Fruit fly (Drosophila melanogaster): Measurements from ENCODE around the gene CG7568.

CG7568 gene

dm6 chr3R:29589662-29590061, 11.0 kb downstream of the CG7568 start, which contains the start of gene CG11470:
CG11470 (minus strand) TSS chr3R:29589762.
- TF ChIP-seq pan (optimal IDR thresholded peaks at IDR 0.05) (no peak), usp (GFP tag; optimal IDR thresholded peaks at IDR 0.05) (no peak), psq (optimal IDR thresholded peaks at IDR 0.05) (no peak), CG8478 (optimal IDR thresholded peaks at IDR 0.05) (no peak)

DNA sequence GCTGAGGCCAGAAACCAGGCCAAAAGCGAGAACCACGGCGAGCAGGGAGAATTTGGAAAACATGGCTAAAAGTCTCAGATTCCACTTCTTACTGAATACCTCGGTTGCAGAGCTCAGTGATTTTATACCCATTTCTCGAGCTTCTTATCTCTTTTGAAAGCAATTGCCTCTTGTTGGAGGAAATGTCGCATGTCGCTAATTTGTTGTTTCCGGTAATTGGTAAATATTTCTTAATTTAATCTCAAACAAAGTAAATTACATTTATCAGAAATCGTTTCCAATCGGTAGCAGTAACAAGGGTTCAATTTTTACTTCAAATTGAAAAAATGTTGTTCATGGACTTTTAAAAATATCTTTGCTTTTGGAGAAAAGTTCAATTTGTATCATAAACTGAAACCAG, 12.7 kb downstream of the CG7568 start, which contains the start of gene CG7567:
TSS of gene CG7567 (minus strand) at position 101 of the 400 bp plus-strand sequence.
- TF ChIP-seq pan (optimal IDR thresholded peaks at IDR 0.05) (no peak), CG8478 (optimal IDR thresholded peaks at IDR 0.05) (no peak), psq (optimal IDR thresholded peaks at IDR 0.05) (no peak), EcR (GFP tag; optimal IDR thresholded peaks at IDR 0.05) (no peak), Dll (optimal IDR thresholded peaks at IDR 0.05) (no peak), usp (GFP tag; optimal IDR thresholded peaks at IDR 0.05) (no peak)

- no peak for TF ChIP-seq psq (optimal IDR thresholded peaks at IDR 0.05)
- TF ChIP-seq Dll (optimal IDR thresholded peaks at IDR 0.05), result no peak
- no peak for TF ChIP-seq CG8478 (optimal IDR thresholded peaks at IDR 0.05)
- TF ChIP-seq pan (optimal IDR thresholded peaks at IDR 0.05), result no peak
- no peak for TF ChIP-seq usp (GFP tag; optimal IDR thresholded peaks at IDR 0.05)
- TF ChIP-seq EcR (GFP tag; optimal IDR thresholded peaks at IDR 0.05), result no peak
These were observed 13.9 kb downstream of the CG7568 start for dm6 chr3R:29586743-29587142.

dm6 chr3R:29585015-29585701, 15.5 kb downstream of the CG7568 start:
- no peak for TF ChIP-seq CG8478 (optimal IDR thresholded peaks at IDR 0.05)
- TF ChIP-seq Dll (optimal IDR thresholded peaks at IDR 0.05), result no peak
- TF ChIP-seq psq (optimal IDR thresholded peaks at IDR 0.05), result no peak
- TF ChIP-seq EcR (GFP tag; optimal IDR thresholded peaks at IDR 0.05), result no peak
- no peak for TF ChIP-seq usp (GFP tag; optimal IDR thresholded peaks at IDR 0.05)
- TF ChIP-seq pan (optimal IDR thresholded peaks at IDR 0.05), result no peak

dm6 chr3R:29584266-29584665, 16.4 kb downstream of the CG7568 start:
- TF ChIP-seq EcR (GFP tag; optimal IDR thresholded peaks at IDR 0.05) (no peak), CG8478 (optimal IDR thresholded peaks at IDR 0.05) (no peak), Dll (optimal IDR thresholded peaks at IDR 0.05) (no peak), usp (GFP tag; optimal IDR thresholded peaks at IDR 0.05) (no peak), pan (optimal IDR thresholded peaks at IDR 0.05) (no peak), psq (optimal IDR thresholded peaks at IDR 0.05) (no peak)

- TF ChIP-seq pan (optimal IDR thresholded peaks at IDR 0.05), result no peak
- no peak for TF ChIP-seq CG8478 (optimal IDR thresholded peaks at IDR 0.05)
- TF ChIP-seq usp (GFP tag; optimal IDR thresholded peaks at IDR 0.05), result no peak
- TF ChIP-seq Dll (optimal IDR thresholded peaks at IDR 0.05), result no peak
- TF ChIP-seq psq (optimal IDR thresholded peaks at IDR 0.05), result no peak
- no peak for TF ChIP-seq EcR (GFP tag; optimal IDR thresholded peaks at IDR 0.05)
These were observed 17.4 kb downstream of the CG7568 start for dm6 chr3R:29583299-29583698.

DNA sequence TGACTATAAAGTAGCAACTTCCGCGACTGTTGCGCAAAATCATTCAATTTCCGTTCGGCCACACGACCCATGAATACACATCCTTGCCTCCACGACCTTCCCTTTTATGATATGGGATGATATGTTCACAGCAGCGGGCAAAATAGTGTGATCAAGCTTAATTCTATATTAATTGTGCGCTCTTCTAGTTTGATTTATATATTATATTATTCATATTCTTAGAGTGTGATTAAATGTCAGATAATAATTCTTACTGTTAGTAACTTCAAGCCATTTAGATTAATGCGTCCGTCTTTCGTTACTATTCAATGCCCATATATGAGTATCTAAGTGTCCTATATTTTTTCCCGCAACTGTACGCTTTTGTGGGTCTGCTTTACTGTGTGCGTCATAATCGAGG, 19.2 kb downstream of the CG7568 start:
- TF ChIP-seq pan (optimal IDR thresholded peaks at IDR 0.05), result no peak
- no peak for TF ChIP-seq usp (GFP tag; optimal IDR thresholded peaks at IDR 0.05)
- TF ChIP-seq CG8478 (optimal IDR thresholded peaks at IDR 0.05), result no peak
- no peak for TF ChIP-seq Dll (optimal IDR thresholded peaks at IDR 0.05)
- TF ChIP-seq EcR (GFP tag; optimal IDR thresholded peaks at IDR 0.05), result no peak

dm6 chr3R:29576009-29576408, 24.7 kb downstream of the CG7568 start:
- TF ChIP-seq psq (optimal IDR thresholded peaks at IDR 0.05) (no peak), Dll (optimal IDR thresholded peaks at IDR 0.05) (no peak), pan (optimal IDR thresholded peaks at IDR 0.05) (no peak), EcR (GFP tag; optimal IDR thresholded peaks at IDR 0.05) (no peak), usp (GFP tag; optimal IDR thresholded peaks at IDR 0.05) (no peak), CG8478 (optimal IDR thresholded peaks at IDR 0.05) (no peak)

- TF ChIP-seq CG8478 (optimal IDR thresholded peaks at IDR 0.05), result peak; percentile 10
- TF ChIP-seq Dll (optimal IDR thresholded peaks at IDR 0.05), result no peak
- TF ChIP-seq pan (optimal IDR thresholded peaks at IDR 0.05), result no peak
- no peak for TF ChIP-seq EcR (GFP tag; optimal IDR thresholded peaks at IDR 0.05)
These were observed 28.5 kb downstream of the CG7568 start for dm6 chr3R:29572040-29572648.

DNA sequence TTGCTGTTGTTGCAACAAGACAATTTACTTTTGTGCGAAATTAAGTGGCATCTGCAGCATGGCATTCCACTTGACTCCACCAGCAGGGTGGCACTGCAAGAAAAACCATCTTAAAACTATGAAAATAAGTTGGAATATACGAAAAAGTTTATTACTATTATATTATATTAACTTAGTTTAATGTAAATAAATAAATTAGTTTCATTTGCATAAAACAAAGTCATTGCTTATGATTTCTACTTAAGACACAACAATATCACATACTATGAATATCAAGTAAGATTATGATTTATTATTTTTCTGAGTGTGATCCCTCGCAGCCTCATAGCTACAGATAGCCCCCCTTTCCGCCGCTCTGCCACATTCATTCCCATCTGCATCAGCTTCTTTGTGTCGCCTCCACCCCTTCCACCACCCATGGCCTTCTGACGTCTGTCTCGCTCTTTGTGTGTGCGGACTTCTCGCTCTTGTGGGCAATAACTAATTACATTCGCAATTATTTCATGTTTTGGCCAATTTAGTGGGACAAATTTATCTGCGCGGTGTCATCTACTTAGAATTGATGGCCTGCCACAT, 30.3 kb downstream of the CG7568 start:
- TF ChIP-seq psq (optimal IDR thresholded peaks at IDR 0.05) (no peak), usp (GFP tag; optimal IDR thresholded peaks at IDR 0.05) (no peak)

dm6 chr3R:29566997-29567670, 33.5 kb downstream of the CG7568 start:
- TF ChIP-seq Dll (optimal IDR thresholded peaks at IDR 0.05), result peak; percentile 12
- no peak for TF ChIP-seq psq (optimal IDR thresholded peaks at IDR 0.05)

DNA sequence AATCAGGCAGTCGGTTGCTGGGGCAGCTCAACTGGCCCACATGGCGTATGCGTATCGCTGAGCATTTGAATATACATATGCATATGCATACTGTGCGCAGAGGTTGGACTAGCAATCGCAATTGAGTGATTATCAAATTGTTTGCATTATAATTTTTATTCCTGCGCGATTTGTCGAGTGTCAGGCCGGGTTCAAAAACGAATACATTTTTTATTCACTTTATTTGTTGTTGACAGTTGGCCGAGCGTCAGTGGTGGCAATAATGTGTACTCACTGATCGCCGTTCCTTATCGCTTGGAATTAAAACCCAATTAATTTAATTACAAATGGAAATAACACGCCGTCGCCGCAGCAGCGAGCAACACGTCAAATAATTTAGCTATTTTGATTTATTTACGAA, 34.9 kb downstream of the CG7568 start:
- TF ChIP-seq CG8478 (optimal IDR thresholded peaks at IDR 0.05), result no peak
- TF ChIP-seq psq (optimal IDR thresholded peaks at IDR 0.05), result no peak
- no peak for TF ChIP-seq EcR (GFP tag; optimal IDR thresholded peaks at IDR 0.05)

All from whole organism.